Fruit fly (Drosophila melanogaster): ENCODE results near the gene Dnaaf6.
A peak's percentile ranks its signal among the peaks of the same experiment; 100 is the strongest.

Gene Dnaaf6

DNA sequence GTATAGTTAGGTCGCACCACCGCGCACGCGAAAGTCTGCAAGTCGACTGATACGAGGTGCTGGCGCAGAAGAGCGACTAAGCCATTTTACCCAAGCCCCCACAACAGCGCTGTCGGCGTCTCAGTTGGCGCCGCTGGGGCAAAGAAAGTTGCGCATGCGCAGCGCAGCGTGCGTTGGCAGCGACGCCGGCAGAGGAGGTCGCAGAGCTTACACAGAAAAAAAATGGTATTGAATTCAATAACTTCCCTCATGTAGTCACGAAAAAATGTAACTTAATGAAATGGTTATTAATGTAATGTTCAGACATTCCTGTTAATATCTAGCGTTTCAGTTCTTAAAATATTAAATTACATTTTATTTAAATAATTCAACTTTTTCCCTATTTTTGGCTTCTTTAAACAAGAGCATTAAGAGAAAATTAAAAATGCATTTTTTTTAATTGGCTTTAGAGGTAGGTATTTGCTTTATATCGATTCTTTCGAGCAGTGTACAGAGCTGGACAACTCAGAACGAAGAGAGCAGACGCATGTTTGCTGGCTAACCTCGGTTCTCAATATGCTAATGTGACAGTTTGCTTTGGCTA lies 6.4 kb upstream of the Dnaaf6 start, which contains the start of gene CG4914 (continued):
- TF ChIP-seq HLHmδ (GFP tag; optimal IDR thresholded peaks at IDR 0.05) (no peak), C15 (GFP tag; IDR thresholded peaks at IDR 0.05) (no peak), CG17359 (tag; optimal IDR thresholded peaks at IDR 0.05) (peak; percentile 69), ind (GFP tag; optimal IDR thresholded peaks at IDR 0.05) (peak; percentile 50), chinmo (GFP tag; IDR thresholded peaks at IDR 0.05; ENCODE audit: partially characterized antibody) (no peak), Med (GFP tag) (peak; percentile 13), CG18619 (GFP tag; optimal IDR thresholded peaks at IDR 0.05) (peak; percentile 76), CG9727 (GFP tag; optimal IDR thresholded peaks at IDR 0.05) (peak; percentile 86), D19B (GFP tag; optimal IDR thresholded peaks at IDR 0.05) (no peak), Opbp (GFP tag; IDR thresholded peaks at IDR 0.05; ENCODE audit: partially characterized antibody) (no peak), CG9215 (GFP tag; IDR thresholded peaks at IDR 0.05) (peak; percentile 60), dmrt11E (tag; optimal IDR thresholded peaks at IDR 0.05) (peak; percentile 92), toy (GFP tag; IDR thresholded peaks at IDR 0.05) (no peak), CG31365 (tag; optimal IDR thresholded peaks at IDR 0.05) (no peak), CG34224 (GFP tag; IDR thresholded peaks at IDR 0.05; ENCODE audit: partially characterized antibody) (no peak), yki (optimal IDR thresholded peaks at IDR 0.05) (no peak), CG1647 (GFP tag; optimal IDR thresholded peaks at IDR 0.05) (no peak), CG4328 (GFP tag; optimal IDR thresholded peaks at IDR 0.05) (no peak), Hr78 (GFP tag; optimal IDR thresholded peaks at IDR 0.05) (peak in 1 of 2 experiments; percentile 77), CG3281 (GFP tag; optimal IDR thresholded peaks at IDR 0.05) (peak; percentile 61), Nf-YC (tag; optimal IDR thresholded peaks at IDR 0.05) (no peak), NfI (GFP tag; optimal IDR thresholded peaks at IDR 0.05) (peak; percentile 55), tll (GFP tag; optimal IDR thresholded peaks at IDR 0.05) (no peak), Usf (GFP tag; optimal IDR thresholded peaks at IDR 0.05) (peak; percentile 84), D (optimal IDR thresholded peaks at IDR 0.05) (no peak), D (GFP tag; optimal IDR thresholded peaks at IDR 0.05) (peak; percentile 83), E2f1 (GFP tag; IDR thresholded peaks at IDR 0.05) (peak; percentile 67), bab2 (GFP tag; optimal IDR thresholded peaks at IDR 0.05) (no peak), trh (GFP tag; optimal IDR thresholded peaks at IDR 0.05) (peak; percentile 66), CG7839 (tag; optimal IDR thresholded peaks at IDR 0.05) (peak; percentile 88), CG2116 (GFP tag; optimal IDR thresholded peaks at IDR 0.05) (peak; percentile 53), ato (GFP tag; IDR thresholded peaks at IDR 0.05; ENCODE audit: partially characterized antibody) (no peak), esg (GFP tag; conservative IDR thresholded peaks at IDR 0.05) (peak; percentile 70), Deaf1 (tag; optimal IDR thresholded peaks at IDR 0.05) (peak; percentile 55), gfzf (GFP tag; optimal IDR thresholded peaks at IDR 0.05) (no peak), nerfin-1 (tag; optimal IDR thresholded peaks at IDR 0.05) (peak; percentile 76), bowl (GFP tag; IDR thresholded peaks at IDR 0.05) (no peak), lilli (GFP tag; optimal IDR thresholded peaks at IDR 0.05) (peak; percentile 55), vnd (GFP tag; IDR thresholded peaks at IDR 0.05; ENCODE audit: partially characterized antibody) (no peak), Gug (GFP tag; IDR thresholded peaks at IDR 0.05) (peak; percentile 39; the same call in 2 of the 4 replicates), CG13775 (GFP tag; optimal IDR thresholded peaks at IDR 0.05) (peak; percentile 79), jumu (GFP tag; optimal IDR thresholded peaks at IDR 0.05) (no peak), crol (GFP tag; IDR thresholded peaks at IDR 0.05) (no peak), fd64A (GFP tag; optimal IDR thresholded peaks at IDR 0.05) (no peak), CG8924 (tag; optimal IDR thresholded peaks at IDR 0.05) (peak; percentile 80), lov (optimal IDR thresholded peaks at IDR 0.05) (no peak), lov (GFP tag; IDR thresholded peaks at IDR 0.05) (0 out of 3 replicates have a peak, but pooled peaks have one; percentile 60), CG4404 (GFP tag; IDR thresholded peaks at IDR 0.05) (peak; percentile 61), Kr (GFP tag; optimal IDR thresholded peaks at IDR 0.05) (no peak), CHES-1-like (GFP tag; optimal IDR thresholded peaks at IDR 0.05) (no peak)
